Worm (Caenorhabditis elegans): ENCODE measurements around the gene rpt-4.

DNA sequence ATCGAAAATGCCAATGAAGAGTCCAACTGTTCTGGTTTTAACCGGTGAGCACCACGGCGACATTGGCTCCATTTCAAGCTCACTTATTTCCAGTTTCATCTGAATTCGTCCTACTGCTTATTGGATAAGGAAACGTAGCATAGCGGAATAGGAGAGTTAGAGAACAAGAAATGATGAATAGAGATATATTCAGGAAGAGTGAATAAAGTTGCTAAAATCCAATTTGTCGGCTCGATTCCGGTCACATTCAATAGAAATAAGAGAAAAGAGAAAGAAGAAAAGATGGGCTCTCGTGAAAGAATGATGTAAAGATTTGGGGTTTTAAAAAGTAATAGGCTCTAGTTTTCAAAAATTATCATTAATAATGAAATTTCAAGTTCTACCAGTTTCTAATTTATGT is 27.3 kb upstream of the rpt-4 start:
- TF ChIP-seq nhr-25 (tag; optimal IDR thresholded peaks at IDR 0.05) (no peak), nhr-11 (tag; optimal IDR thresholded peaks at IDR 0.05) (no peak), pqm-1 (tag; optimal IDR thresholded peaks at IDR 0.05) (no peak), pha-4 (tag; optimal IDR thresholded peaks at IDR 0.05) (no peak), daf-12 (tag; optimal IDR thresholded peaks at IDR 0.05) (no peak), elt-2 (tag; optimal IDR thresholded peaks at IDR 0.05) (no peak), ceh-28 (tag; optimal IDR thresholded peaks at IDR 0.05) (no peak), ztf-11 (tag; optimal IDR thresholded peaks at IDR 0.05) (no peak), sea-2 (GFP tag; optimal IDR thresholded peaks at IDR 0.05) (no peak), unc-62 (GFP tag; optimal IDR thresholded peaks at IDR 0.05) (no peak)
